Worm (Caenorhabditis elegans) whole organism, L1 larva: ENCODE results near the gene jmjd-4.
A peak's percentile ranks its signal among the peaks of the same experiment; 100 is the strongest.

Source experiments
- C16A3.4 ChIP-seq: fragments of 150-350 bp; optimal IDR thresholded peaks from 2 replicates; lab custom pipeline; 2014; ENCODE audit warnings: missing biosample characterization, missing genetic modification characterization
- C34B4.2 ChIP-seq: sonication (generic microtip); optimal IDR thresholded peaks from 2 replicates; lab custom pipeline; 2017; ENCODE audit warnings: mild to moderate bottlenecking, missing genetic modification characterization, missing compliant biosample characterization
- F16B12.6 ChIP-seq: fragments of 150-350 bp; optimal IDR thresholded peaks from 2 replicates; lab custom pipeline; 2014; ENCODE audit warnings: missing biosample characterization, missing genetic modification characterization
- Y116A8C.19 ChIP-seq: sonication (generic microtip); optimal IDR thresholded peaks from 2 replicates; lab custom pipeline; 2016; ENCODE audit warnings: missing compliant biosample characterization, missing genetic modification characterization, borderline replicate concordance
- aha-1 ChIP-seq: fragments of 150-350 bp; optimal IDR thresholded peaks from 2 replicates; lab custom pipeline; 2014; ENCODE audit warnings: missing biosample characterization, missing genetic modification characterization
- blmp-1 ChIP-seq: fragments of 150-350 bp; optimal IDR thresholded peaks from 2 replicates; lab custom pipeline; 2014; ENCODE audit warnings: missing biosample characterization, missing genetic modification characterization
- ceh-63 ChIP-seq: fragments of 200-800 bp; sonication (Bioruptor generic); optimal IDR thresholded peaks from 2 replicates; lab custom pipeline; 2018; ENCODE audit warnings: mild to moderate bottlenecking, missing genetic modification characterization, missing compliant biosample characterization
- ceh-8 ChIP-seq: fragments of 200-800 bp; sonication (Bioruptor generic); optimal IDR thresholded peaks from 2 replicates; lab custom pipeline; 2018; ENCODE audit warnings: mild to moderate bottlenecking, missing genetic modification characterization, moderate library complexity, missing compliant biosample characterization
- ceh-88 ChIP-seq: fragments of 200-800 bp; sonication (Bioruptor generic); IDR thresholded peaks from 2 replicates; pipeline ENCODE4 v1.3.6; 2022; ENCODE audit warnings: missing genetic modification characterization, missing compliant biosample characterization
- ceh-90 ChIP-seq: sonication (generic microtip); optimal IDR thresholded peaks from 2 replicates; lab custom pipeline; 2016; ENCODE audit warnings: missing genetic modification characterization, missing compliant biosample characterization
- ces-1 ChIP-seq: fragments of 150-350 bp; optimal IDR thresholded peaks from 2 replicates; lab custom pipeline; 2014; ENCODE audit warnings: missing biosample characterization, missing genetic modification reagents, missing genetic modification characterization
- dpl-1 ChIP-seq, 3 experiments: fragments of 150-350 bp in 2 of 3; sonication (generic microtip) in 1 of 3; optimal IDR thresholded peaks; 2 replicates each; lab custom pipeline; 2014 to 2017; ENCODE audit warnings: missing biosample characterization in 3 of 3, missing genetic modification characterization in 3 of 3, missing genetic modification reagents in 3 of 3
- efl-3 ChIP-seq: fragments of 200-800 bp; sonication (Bioruptor generic); optimal IDR thresholded peaks from 2 replicates; lab custom pipeline; 2018; ENCODE audit warnings: mild to moderate bottlenecking, missing genetic modification characterization, missing compliant biosample characterization
- egl-27 ChIP-seq, 2 experiments: fragments of 150-350 bp in 1 of 2; sonication (generic microtip); optimal IDR thresholded peaks; 3 replicates each; lab custom pipeline; 2017 to 2018; ENCODE audit warnings: missing biosample characterization in 2 of 2, missing genetic modification characterization in 2 of 2, missing genetic modification reagents in 2 of 2
- elt-2 ChIP-seq: sonication (generic microtip); optimal IDR thresholded peaks from 2 replicates; lab custom pipeline; 2016; ENCODE audit warnings: missing genetic modification characterization, mild to moderate bottlenecking, inconsistent platforms, missing compliant biosample characterization, missing genetic modification reagents
- fos-1 ChIP-seq: fragments of 150-350 bp; optimal IDR thresholded peaks from 2 replicates; lab custom pipeline; 2014; ENCODE audit warnings: missing biosample characterization, missing genetic modification characterization
- grh-1 ChIP-seq: fragments of 200-800 bp; sonication (Bioruptor generic); IDR thresholded peaks from 2 replicates; pipeline ENCODE4 v1.3.6; 2022; ENCODE audit warnings: missing genetic modification reagents, missing genetic modification characterization, missing compliant biosample characterization
- hlh-4 ChIP-seq: sonication (generic microtip); optimal IDR thresholded peaks from 2 replicates; lab custom pipeline; 2016; ENCODE audit warnings: mild to moderate bottlenecking, missing genetic modification characterization, missing compliant biosample characterization
- irx-1 ChIP-seq: sonication (generic microtip); optimal IDR thresholded peaks from 2 replicates; lab custom pipeline; 2016; ENCODE audit warnings: missing genetic modification characterization, missing compliant biosample characterization
- jun-1 ChIP-seq: fragments of 150-350 bp; optimal IDR thresholded peaks from 2 replicates; lab custom pipeline; 2014; ENCODE audit warnings: missing biosample characterization, missing genetic modification reagents, missing genetic modification characterization
- lin-13 ChIP-seq: fragments of 150-350 bp; optimal IDR thresholded peaks from 2 replicates; lab custom pipeline; 2014; ENCODE audit warnings: missing biosample characterization, missing genetic modification reagents, missing genetic modification characterization
- lin-14 ChIP-seq: fragments of 200-800 bp; sonication (Bioruptor generic); optimal IDR thresholded peaks from 2 replicates; lab custom pipeline; 2018; ENCODE audit warnings: mild to moderate bottlenecking, missing genetic modification characterization, moderate library complexity, missing compliant biosample characterization
- lir-3 ChIP-seq: sonication (generic microtip); optimal IDR thresholded peaks from 2 replicates; lab custom pipeline; 2016; ENCODE audit warnings: mild to moderate bottlenecking, missing genetic modification characterization, moderate library complexity, missing compliant biosample characterization; ENCODE audit not compliant: poor library complexity
- lsy-2 ChIP-seq, 2 experiments: fragments of 150-350 bp; optimal IDR thresholded peaks; 2 replicates each; lab custom pipeline; 2014; ENCODE audit warnings: missing biosample characterization in 2 of 2, missing genetic modification characterization in 2 of 2
- mab-9 ChIP-seq: fragments of 200-800 bp; sonication (Bioruptor generic); IDR thresholded peaks from 2 replicates; pipeline ENCODE4 v1.3.6; 2022; ENCODE audit warnings: missing genetic modification reagents, missing genetic modification characterization, missing compliant biosample characterization
- mdl-1 ChIP-seq, 2 experiments: fragments of 150-350 bp; optimal IDR thresholded peaks; 2 replicates each; lab custom pipeline; 2014 to 2017; ENCODE audit warnings: missing biosample characterization in 2 of 2, missing genetic modification characterization in 2 of 2, inconsistent platforms in 1 of 2
- mef-2 ChIP-seq: fragments of 150-350 bp; optimal IDR thresholded peaks from 2 replicates; lab custom pipeline; 2014; ENCODE audit warnings: missing biosample characterization, missing genetic modification characterization
- nhr-19 ChIP-seq: fragments of 200-800 bp; sonication (Bioruptor generic); conservative IDR thresholded peaks from 2 replicates; pipeline ENCODE4 v1.3.6; 2022; ENCODE audit warnings: missing genetic modification characterization, missing compliant biosample characterization
- nhr-47 ChIP-seq: sonication (generic microtip); optimal IDR thresholded peaks from 2 replicates; lab custom pipeline; 2016; ENCODE audit warnings: mild to moderate bottlenecking, missing genetic modification characterization, moderate library complexity, missing compliant biosample characterization
- nhr-71 ChIP-seq: sonication (generic microtip); optimal IDR thresholded peaks from 2 replicates; lab custom pipeline; 2016; ENCODE audit warnings: mild to moderate bottlenecking, missing genetic modification characterization, moderate library complexity, missing compliant biosample characterization
- nhr-77 ChIP-seq: fragments of 150-350 bp; optimal IDR thresholded peaks from 2 replicates; lab custom pipeline; 2014; ENCODE audit warnings: missing biosample characterization, missing genetic modification characterization
- nhr-84 ChIP-seq: sonication (generic microtip); optimal IDR thresholded peaks from 2 replicates; lab custom pipeline; 2017; ENCODE audit warnings: missing biosample characterization, missing genetic modification characterization
- nhr-85 ChIP-seq: sonication (generic microtip); peaks from one replicate; lab custom pipeline; 2016; ENCODE audit warnings: missing genetic modification characterization, inconsistent platforms, missing compliant biosample characterization
- nhr-90 ChIP-seq: sonication (generic microtip); optimal IDR thresholded peaks from 2 replicates; lab custom pipeline; 2016; ENCODE audit warnings: mild to moderate bottlenecking, missing genetic modification characterization, missing compliant biosample characterization; ENCODE audit not compliant: poor library complexity
- pqm-1 ChIP-seq: sonication (generic microtip); optimal IDR thresholded peaks from 3 replicates; lab custom pipeline; 2017; ENCODE audit warnings: missing biosample characterization, missing genetic modification characterization
- snpc-4 ChIP-seq: fragments of 150-350 bp; optimal IDR thresholded peaks from 2 replicates; lab custom pipeline; 2014; ENCODE audit warnings: missing biosample characterization, missing genetic modification characterization
- snu-23 ChIP-seq: sonication (generic microtip); optimal IDR thresholded peaks from 2 replicates; lab custom pipeline; 2016; ENCODE audit warnings: missing genetic modification characterization, missing compliant biosample characterization
- sptf-1 ChIP-seq: fragments of 150-350 bp; optimal IDR thresholded peaks from 2 replicates; lab custom pipeline; 2014; ENCODE audit warnings: missing biosample characterization, missing genetic modification characterization
- sup-37 ChIP-seq: fragments of 200-800 bp; sonication (Bioruptor generic); optimal IDR thresholded peaks from 2 replicates; lab custom pipeline; 2018; ENCODE audit warnings: mild to moderate bottlenecking, missing genetic modification characterization, missing compliant biosample characterization
- tbx-2 ChIP-seq: sonication (generic microtip); optimal IDR thresholded peaks from 2 replicates; lab custom pipeline; 2016; ENCODE audit warnings: missing genetic modification characterization, missing compliant biosample characterization
- tlp-1 ChIP-seq: fragments of 150-350 bp; optimal IDR thresholded peaks from 2 replicates; lab custom pipeline; 2014; ENCODE audit warnings: missing biosample characterization, missing genetic modification characterization
- unc-130 ChIP-seq: fragments of 150-350 bp; optimal IDR thresholded peaks from 2 replicates; lab custom pipeline; 2017; ENCODE audit warnings: missing biosample characterization, missing genetic modification characterization, inconsistent platforms
- unc-62 ChIP-seq: fragments of 150-350 bp; optimal IDR thresholded peaks from 2 replicates; lab custom pipeline; 2014; ENCODE audit warnings: missing biosample characterization, missing genetic modification reagents, missing genetic modification characterization
- unc-86 ChIP-seq: sonication (generic microtip); optimal IDR thresholded peaks from 2 replicates; lab custom pipeline; 2016; ENCODE audit warnings: missing genetic modification characterization, missing compliant biosample characterization
- unc-98 ChIP-seq: fragments of 200-800 bp; sonication (Bioruptor generic); IDR thresholded peaks from 2 replicates; pipeline ENCODE4 v1.3.6; 2022; ENCODE audit warnings: missing genetic modification characterization, missing compliant biosample characterization
- vab-15 ChIP-seq: sonication (generic microtip); optimal IDR thresholded peaks from 2 replicates; lab custom pipeline; 2017; ENCODE audit warnings: missing genotype, mild to moderate bottlenecking, missing genetic modification characterization, missing compliant biosample characterization
- zag-1 ChIP-seq: fragments of 150-350 bp; optimal IDR thresholded peaks from 2 replicates; lab custom pipeline; 2014; ENCODE audit warnings: missing biosample characterization, missing genetic modification characterization
- zip-4 ChIP-seq: fragments of 200-800 bp; sonication (Bioruptor generic); optimal IDR thresholded peaks from 2 replicates; lab custom pipeline; 2018; ENCODE audit warnings: mild to moderate bottlenecking, missing genetic modification characterization, moderate library complexity, missing compliant biosample characterization
- ztf-11 ChIP-seq, 2 experiments: sonication (generic microtip); optimal IDR thresholded peaks; 2 replicates each; lab custom pipeline; 2016 to 2017; ENCODE audit warnings: missing genetic modification characterization in 2 of 2, missing biosample characterization in 1 of 2, missing compliant biosample characterization in 1 of 2

Gene jmjd-4

DNA sequence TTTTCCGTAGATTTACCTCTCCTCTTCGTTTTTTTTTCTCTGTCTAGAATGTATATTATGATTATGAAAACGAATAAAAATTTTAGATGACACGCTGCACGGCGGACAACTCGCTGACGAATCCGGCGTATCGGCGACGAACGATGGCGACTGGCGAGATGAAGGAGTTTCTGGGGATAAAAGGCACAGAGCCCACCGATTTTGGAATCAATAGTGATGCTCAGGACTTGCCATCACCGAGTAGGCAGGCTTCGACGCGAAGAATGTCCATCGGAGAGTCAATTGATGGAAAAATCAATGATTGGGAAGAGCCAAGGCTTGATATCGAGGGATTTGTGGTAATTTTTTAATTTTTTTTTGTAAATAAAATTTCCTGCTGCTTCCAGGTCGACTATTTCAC is 1.3 kb upstream of the jmjd-4 start, which contains the start of gene ced-9:
ced-9 (plus strand) TSS at position 87 of the 400 bp plus-strand sequence.
- TF ChIP-seq tlp-1 (no peak), zip-4 (GFP tag; lab: Kevin White, UChicago) (no peak), mab-9 (GFP tag; lab: Robert Waterston, UW) (no peak)

DNA sequence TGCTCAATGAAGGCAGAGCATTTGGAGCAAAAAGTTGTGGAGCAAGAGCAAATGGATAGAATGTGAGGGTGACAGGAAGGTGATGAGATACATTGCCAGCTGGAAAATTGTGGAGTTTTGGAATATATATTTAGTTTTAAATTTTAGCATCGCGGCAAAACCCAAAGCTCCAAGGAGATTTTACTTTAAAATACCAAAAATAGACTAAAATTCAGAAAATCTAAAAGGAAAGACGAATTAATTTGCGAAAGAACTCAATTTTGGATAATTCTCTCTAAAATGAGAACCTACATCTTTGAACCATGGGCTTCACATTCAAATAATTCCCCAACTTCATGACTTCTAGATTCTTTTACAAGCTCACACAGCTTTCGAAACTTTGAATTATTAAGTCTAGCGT is 1.3 kb downstream of the jmjd-4 start, which contains the start of gene T07C4.12:
T07C4.12 (minus strand) TSS at position 101 of the 400 bp plus-strand sequence.
- no peak for TF ChIP-seq nhr-85 (tag; lab: Kevin White, UChicago)
- no peak for TF ChIP-seq vab-15
- no peak for TF ChIP-seq mef-2 (tag; lab: Kevin White, UChicago)
- TF ChIP-seq tbx-2 (tag; lab: Kevin White, UChicago): no peak
- no peak for TF ChIP-seq Y116A8C.19

ce11 chrIII:10331232-10331631 is 2.6 kb downstream of the jmjd-4 start:
- TF ChIP-seq nhr-90 (no peak), sptf-1 (tag; lab: Kevin White, UChicago) (no peak), blmp-1 (no peak), zip-4 (GFP tag; lab: Kevin White, UChicago) (no peak), unc-98 (no peak), elt-2 (tag; lab: Kevin White, UChicago) (no peak), unc-62 (GFP tag; lab: Kevin White, UChicago) (no peak), vab-15 (no peak), C16A3.4 (no peak), aha-1 (tag; lab: Kevin White, UChicago) (no peak), unc-86 (tag; lab: Kevin White, UChicago) (no peak), mef-2 (tag; lab: Kevin White, UChicago) (no peak), unc-130 (tag; lab: Kevin White, UChicago) (no peak), ceh-63 (GFP tag; lab: Kevin White, UChicago) (no peak), ceh-90 (tag; lab: Kevin White, UChicago) (no peak), lir-3 (tag; lab: Kevin White, UChicago) (no peak), lsy-2 (tag; optimal IDR thresholded peaks at IDR 0.05; lab: Kevin White, UChicago) (peak in 1 of 2 experiments; percentile 19), ces-1 (GFP tag; lab: Kevin White, UChicago) (no peak), F16B12.6 (tag; lab: Kevin White, UChicago) (no peak), mab-9 (GFP tag; lab: Robert Waterston, UW) (no peak), tbx-2 (tag; lab: Kevin White, UChicago) (no peak), dpl-1 (GFP tag; optimal IDR thresholded peaks at IDR 0.05; lab: Kevin White, UChicago) (peak in 1 of 3 experiments; percentile 26), ceh-88 (GFP tag; lab: Robert Waterston, UW) (no peak), ceh-8 (GFP tag; lab: Kevin White, UChicago) (no peak), nhr-71 (tag; lab: Kevin White, UChicago) (peak; percentile 25), hlh-4 (no peak), mdl-1 (tag; optimal IDR thresholded peaks at IDR 0.05; lab: Kevin White, UChicago) (no peak), snu-23 (GFP tag; lab: Kevin White, UChicago) (peak; percentile 14), nhr-19 (GFP tag; lab: Robert Waterston, UW) (no peak), grh-1 (GFP tag; lab: Robert Waterston, UW) (no peak), snpc-4 (tag; lab: Kevin White, UChicago) (no peak), lin-14 (GFP tag; lab: Kevin White, UChicago) (peak; percentile 46), efl-3 (GFP tag; lab: Kevin White, UChicago) (no peak), jun-1 (tag; lab: Kevin White, UChicago) (no peak), egl-27 (tag; optimal IDR thresholded peaks at IDR 0.05; lab: Kevin White, UChicago) (no peak), ztf-11 (tag; optimal IDR thresholded peaks at IDR 0.05; lab: Kevin White, UChicago) (no peak), sup-37 (no peak), fos-1 (tag; lab: Kevin White, UChicago) (peak; percentile 14), nhr-47 (tag; lab: Kevin White, UChicago) (no peak), zag-1 (tag; lab: Kevin White, UChicago) (no peak), C34B4.2 (tag; lab: Kevin White, UChicago) (no peak), lin-13 (GFP tag; lab: Kevin White, UChicago) (no peak), irx-1 (tag; lab: Kevin White, UChicago) (no peak), nhr-84 (no peak), pqm-1 (no peak), nhr-77 (tag; lab: Kevin White, UChicago) (no peak)
